Fruit fly (Drosophila melanogaster): ENCODE results near the gene Cyp4d20.

dm6 chr3L:2462017-2462416, 16.2 kb downstream of the Cyp4d20 start:
- TF ChIP-seq psq (optimal IDR thresholded peaks at IDR 0.05) (no peak), CG8478 (optimal IDR thresholded peaks at IDR 0.05) (no peak), Dll (optimal IDR thresholded peaks at IDR 0.05) (no peak), pan (optimal IDR thresholded peaks at IDR 0.05) (no peak)

All from whole organism.